Fruit fly (Drosophila melanogaster): Measurements from ENCODE around the gene aurA.

Gene aurA

DNA sequence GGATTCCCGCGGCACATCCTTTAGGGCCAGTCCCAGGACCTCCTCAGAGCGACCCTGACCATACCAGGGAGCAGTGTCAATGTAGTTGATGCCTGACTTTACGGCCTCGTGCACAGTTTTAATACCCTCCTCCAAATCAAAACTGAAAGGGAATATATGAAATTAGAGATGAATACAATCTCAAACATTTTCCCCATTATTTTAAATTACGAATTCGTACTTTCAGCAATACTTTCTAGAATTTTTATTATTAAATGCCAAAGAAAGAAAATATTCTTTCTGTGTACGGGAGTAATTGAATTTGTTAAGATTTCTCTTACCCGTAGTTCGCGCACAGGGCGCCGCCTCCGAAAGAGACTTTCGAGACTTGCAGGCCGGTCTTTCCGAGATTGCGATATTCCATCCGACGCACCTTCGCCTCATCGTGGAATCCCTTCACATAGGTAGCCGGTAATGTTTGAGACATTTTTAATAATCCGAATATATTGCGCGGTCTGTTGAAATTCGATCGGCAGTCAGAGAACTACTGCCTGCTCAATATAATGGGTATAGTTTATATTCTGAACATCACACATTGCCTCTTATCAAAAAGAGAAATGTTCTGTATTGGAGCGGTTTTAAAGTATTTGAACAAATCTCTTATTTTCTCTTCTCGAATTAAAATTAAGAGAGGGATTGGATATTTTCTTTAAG is 17.1 kb downstream of the aurA start, which contains the start of gene CG18547:
TSS of gene CG18547 (minus strand) at position 512 of the 693 bp plus-strand sequence.
- no peak for TF ChIP-seq usp (GFP tag; optimal IDR thresholded peaks at IDR 0.05)
- TF ChIP-seq Dll (optimal IDR thresholded peaks at IDR 0.05), result no peak
- TF ChIP-seq psq (optimal IDR thresholded peaks at IDR 0.05), result no peak
- no peak for TF ChIP-seq CG8478 (optimal IDR thresholded peaks at IDR 0.05)
- no peak for TF ChIP-seq EcR (GFP tag; optimal IDR thresholded peaks at IDR 0.05)
- TF ChIP-seq pan (optimal IDR thresholded peaks at IDR 0.05), result no peak

- TF ChIP-seq Dll (optimal IDR thresholded peaks at IDR 0.05) (no peak), usp (GFP tag; optimal IDR thresholded peaks at IDR 0.05) (no peak), EcR (GFP tag; optimal IDR thresholded peaks at IDR 0.05) (no peak), pan (optimal IDR thresholded peaks at IDR 0.05) (no peak), CG8478 (optimal IDR thresholded peaks at IDR 0.05) (no peak), psq (optimal IDR thresholded peaks at IDR 0.05) (no peak)
Measured at dm6 chr3R:11981962-11982361, 19.0 kb downstream of the aurA start, which contains the start of gene CG12224. Gene CG12224 (minus strand): TSS chr3R:11982062.

DNA sequence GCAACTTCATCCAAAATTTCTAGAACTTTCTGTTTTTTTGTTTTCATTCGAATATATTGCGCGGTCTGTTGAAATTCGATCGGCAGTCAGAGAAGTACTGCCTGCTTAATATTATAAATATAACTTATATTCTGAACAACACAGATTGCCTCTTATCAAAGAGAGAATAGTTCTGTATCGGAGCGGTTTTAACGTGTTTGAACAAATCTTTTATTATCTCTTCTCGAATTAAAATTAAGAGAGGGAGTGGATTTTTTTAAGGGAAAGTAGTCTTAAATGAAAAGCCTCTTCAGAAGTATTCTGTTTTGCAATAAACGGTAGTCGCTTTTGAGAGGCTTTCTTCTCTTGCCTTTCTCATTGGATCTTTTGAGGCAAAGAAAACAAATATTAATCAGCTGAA is 19.6 kb downstream of the aurA start:
- TF ChIP-seq Dll (optimal IDR thresholded peaks at IDR 0.05), result no peak
- no peak for TF ChIP-seq EcR (GFP tag; optimal IDR thresholded peaks at IDR 0.05)
- TF ChIP-seq psq (optimal IDR thresholded peaks at IDR 0.05), result no peak
- no peak for TF ChIP-seq pan (optimal IDR thresholded peaks at IDR 0.05)
- TF ChIP-seq usp (GFP tag; optimal IDR thresholded peaks at IDR 0.05), result no peak
- TF ChIP-seq CG8478 (optimal IDR thresholded peaks at IDR 0.05), result no peak

dm6 chr3R:11984441-11984840 is 21.5 kb downstream of the aurA start, which contains the start of gene CG3397:
Gene CG3397 (minus strand): TSS chr3R:11984541.
- TF ChIP-seq Dll (optimal IDR thresholded peaks at IDR 0.05) (no peak), psq (optimal IDR thresholded peaks at IDR 0.05) (no peak), usp (GFP tag; optimal IDR thresholded peaks at IDR 0.05) (no peak), pan (optimal IDR thresholded peaks at IDR 0.05) (no peak), EcR (GFP tag; optimal IDR thresholded peaks at IDR 0.05) (no peak), CG8478 (optimal IDR thresholded peaks at IDR 0.05) (no peak)

DNA sequence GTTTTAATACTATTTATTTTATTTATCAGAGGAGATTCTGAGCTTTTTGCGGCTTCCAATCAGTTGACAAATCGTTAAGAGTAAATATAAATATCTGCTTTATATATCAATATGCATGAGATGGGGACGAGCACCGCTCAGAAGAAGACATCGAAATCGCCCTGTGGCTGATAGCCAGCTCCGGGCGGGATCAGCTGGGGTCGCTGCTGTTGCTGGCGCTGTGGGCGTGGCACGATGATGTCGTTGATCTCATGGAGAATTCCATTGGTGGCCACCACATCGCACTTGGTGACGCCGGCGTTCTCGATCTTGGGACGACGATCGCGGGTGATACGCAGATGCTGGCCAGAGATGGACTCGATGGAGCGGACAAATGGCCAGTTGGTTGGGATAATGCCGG is 21.9 kb downstream of the aurA start:
- TF ChIP-seq CG8478 (optimal IDR thresholded peaks at IDR 0.05) (no peak), pan (optimal IDR thresholded peaks at IDR 0.05) (no peak)

dm6 chr3R:11989206-11989605 is 26.3 kb downstream of the aurA start:
- TF ChIP-seq pan (optimal IDR thresholded peaks at IDR 0.05) (no peak), Dll (optimal IDR thresholded peaks at IDR 0.05) (no peak), CG8478 (optimal IDR thresholded peaks at IDR 0.05) (no peak), psq (optimal IDR thresholded peaks at IDR 0.05) (no peak), usp (GFP tag; optimal IDR thresholded peaks at IDR 0.05) (no peak), EcR (GFP tag; optimal IDR thresholded peaks at IDR 0.05) (no peak)

DNA sequence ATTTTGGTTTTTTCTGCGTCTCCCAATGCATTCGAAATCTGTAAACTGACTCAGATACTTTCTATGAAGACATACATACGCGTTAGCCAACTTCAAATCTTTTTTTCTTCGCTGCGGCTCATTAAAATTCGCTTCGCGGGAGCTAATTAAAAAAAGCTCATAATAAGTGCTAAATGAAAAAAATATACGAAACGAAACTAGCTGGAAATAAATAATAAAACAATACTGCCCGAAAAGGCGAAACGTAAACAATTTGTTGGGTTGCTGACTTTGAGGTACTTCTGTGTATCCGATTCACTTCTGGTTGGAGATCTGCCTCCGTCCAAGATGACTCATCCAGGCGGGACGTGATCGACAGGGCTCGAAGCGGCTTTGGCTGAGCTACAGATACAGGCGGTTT is 27.1 kb downstream of the aurA start:
- TF ChIP-seq EcR (GFP tag; optimal IDR thresholded peaks at IDR 0.05) (no peak), usp (GFP tag; optimal IDR thresholded peaks at IDR 0.05) (no peak), Dll (optimal IDR thresholded peaks at IDR 0.05) (no peak), psq (optimal IDR thresholded peaks at IDR 0.05) (no peak), CG8478 (optimal IDR thresholded peaks at IDR 0.05) (no peak), pan (optimal IDR thresholded peaks at IDR 0.05) (no peak)

- no peak for TF ChIP-seq psq (optimal IDR thresholded peaks at IDR 0.05)
- no peak for TF ChIP-seq EcR (GFP tag; optimal IDR thresholded peaks at IDR 0.05)
- no peak for TF ChIP-seq CG8478 (optimal IDR thresholded peaks at IDR 0.05)
- TF ChIP-seq Dll (optimal IDR thresholded peaks at IDR 0.05), result no peak
- TF ChIP-seq pan (optimal IDR thresholded peaks at IDR 0.05), result no peak
- TF ChIP-seq usp (GFP tag; optimal IDR thresholded peaks at IDR 0.05), result no peak
Measured at dm6 chr3R:11991538-11992164, 28.7 kb downstream of the aurA start.

- TF ChIP-seq psq (optimal IDR thresholded peaks at IDR 0.05), result no peak
Measured at dm6 chr3R:11992934-11993670, 30.2 kb downstream of the aurA start, which contains the start of gene mfas. Gene mfas (minus strand): TSS chr3R:11993315.

dm6 chr3R:11998130-11998529 is 35.2 kb downstream of the aurA start:
- TF ChIP-seq CG8478 (optimal IDR thresholded peaks at IDR 0.05) (no peak), pan (optimal IDR thresholded peaks at IDR 0.05) (no peak), Dll (optimal IDR thresholded peaks at IDR 0.05) (no peak), EcR (GFP tag; optimal IDR thresholded peaks at IDR 0.05) (no peak), psq (optimal IDR thresholded peaks at IDR 0.05) (no peak), usp (GFP tag; optimal IDR thresholded peaks at IDR 0.05) (no peak)

dm6 chr3R:11999074-11999473 is 36.1 kb downstream of the aurA start, which contains the start of gene Ect3:
Gene Ect3 (plus strand): TSS chr3R:11999278.
- TF ChIP-seq CG8478 (optimal IDR thresholded peaks at IDR 0.05), result no peak
- no peak for TF ChIP-seq usp (GFP tag; optimal IDR thresholded peaks at IDR 0.05)

DNA sequence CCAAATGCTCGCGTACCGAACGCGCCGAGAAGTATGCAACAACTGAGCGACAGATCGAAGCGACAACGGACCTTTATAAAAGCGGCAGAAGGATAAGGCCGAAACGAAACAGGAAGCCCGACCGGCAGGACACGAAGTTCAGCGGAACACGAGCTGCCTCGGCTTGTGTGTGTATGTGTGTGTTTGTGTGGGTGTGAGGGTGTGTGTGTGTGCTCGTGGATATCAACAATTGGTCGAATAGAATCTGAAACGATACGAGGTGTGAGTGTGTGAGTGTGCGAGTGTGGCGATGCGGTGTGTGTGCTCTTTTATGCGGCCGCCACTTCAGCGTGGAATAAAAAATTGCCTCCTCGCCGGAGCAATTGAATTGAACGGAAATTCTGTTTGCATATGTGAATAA is 42.5 kb downstream of the aurA start, which contains the start of gene Tk:
TSS of gene Tk (minus strand) at position 57 of the 400 bp plus-strand sequence.
- TF ChIP-seq psq (optimal IDR thresholded peaks at IDR 0.05) (no peak), CG8478 (optimal IDR thresholded peaks at IDR 0.05) (no peak), EcR (GFP tag; optimal IDR thresholded peaks at IDR 0.05) (no peak), usp (GFP tag; optimal IDR thresholded peaks at IDR 0.05) (no peak), pan (optimal IDR thresholded peaks at IDR 0.05) (no peak), Dll (optimal IDR thresholded peaks at IDR 0.05) (no peak)
